Worm (Caenorhabditis elegans): ENCODE data around the gene F40H3.1.

Gene F40H3.1

ce11 chrII:6179531-6179930 lies at the start of gene F40H3.1:
Gene F40H3.1, plus strand, starts transcription at chrII:6179831.
- TF ChIP-seq ceh-18 (tag; optimal IDR thresholded peaks at IDR 0.05) = no peak
- no peak for TF ChIP-seq madf-2 (tag; optimal IDR thresholded peaks at IDR 0.05)
- TF ChIP-seq elt-4 (tag; optimal IDR thresholded peaks at IDR 0.05) = no peak
- TF ChIP-seq ceh-24 (tag; optimal IDR thresholded peaks at IDR 0.05) = no peak
- no peak for TF ChIP-seq eyg-1 (tag; optimal IDR thresholded peaks at IDR 0.05)
- TF ChIP-seq fax-1 (tag; optimal IDR thresholded peaks at IDR 0.05) = no peak
- TF ChIP-seq gmeb-2 (tag; optimal IDR thresholded peaks at IDR 0.05) = no peak
- TF ChIP-seq lin-11 (tag; optimal IDR thresholded peaks at IDR 0.05) = no peak

- TF ChIP-seq K02D7.2 (tag; optimal IDR thresholded peaks at IDR 0.05) (no peak), T23F11.4 (GFP tag; optimal IDR thresholded peaks at IDR 0.05) (no peak), pqm-1 (tag; optimal IDR thresholded peaks at IDR 0.05) (no peak), rnt-1 (tag; optimal IDR thresholded peaks at IDR 0.05) (no peak)
These were observed 47.0 kb upstream of the F40H3.1 start, which contains the start of gene abts-3 for ce11 chrII:6132595-6132994. Gene abts-3, plus strand, starts transcription at chrII:6132895.

ce11 chrII:6135530-6135929 lies 44.1 kb upstream of the F40H3.1 start:
- no peak for TF ChIP-seq sox-4 (tag; optimal IDR thresholded peaks at IDR 0.05)
- no peak for TF ChIP-seq unc-3 (GFP tag; conservative IDR thresholded peaks at IDR 0.05)
- TF ChIP-seq unc-3 (tag; optimal IDR thresholded peaks at IDR 0.05) = no peak
- no peak for TF ChIP-seq elt-2 (tag; optimal IDR thresholded peaks at IDR 0.05)

ce11 chrII:6136712-6137111 lies 42.9 kb upstream of the F40H3.1 start:
- TF ChIP-seq sox-2 (GFP tag; IDR thresholded peaks at IDR 0.05) (no peak), hlh-8 (tag; optimal IDR thresholded peaks at IDR 0.05) (no peak), nhr-11 (tag; optimal IDR thresholded peaks at IDR 0.05) (no peak), fkh-6 (tag; optimal IDR thresholded peaks at IDR 0.05) (no peak), ceh-45 (GFP tag; IDR thresholded peaks at IDR 0.05) (no peak), ceh-18 (tag; optimal IDR thresholded peaks at IDR 0.05) (peak; percentile 37), ceh-6 (GFP tag; optimal IDR thresholded peaks at IDR 0.05) (no peak), pat-9 (tag; optimal IDR thresholded peaks at IDR 0.05) (no peak), eyg-1 (tag; optimal IDR thresholded peaks at IDR 0.05) (no peak), npax-4 (tag; optimal IDR thresholded peaks at IDR 0.05) (no peak), unc-55 (GFP tag; optimal IDR thresholded peaks at IDR 0.05) (peak; percentile 71), rnt-1 (tag; optimal IDR thresholded peaks at IDR 0.05) (peak; percentile 3), hlh-30 (tag; optimal IDR thresholded peaks at IDR 0.05; ENCODE audit: insufficient read depth) (no peak), ahr-1 (tag; optimal IDR thresholded peaks at IDR 0.05) (no peak)

- TF ChIP-seq unc-42 (tag; optimal IDR thresholded peaks at IDR 0.05) (peak; percentile 71), nfya-1 (tag; optimal IDR thresholded peaks at IDR 0.05) (no peak)
These were observed 41.5 kb upstream of the F40H3.1 start for ce11 chrII:6138138-6138537.

ce11 chrII:6139484-6139883 lies 40.1 kb upstream of the F40H3.1 start:
- peak; percentile 69 for TF ChIP-seq unc-42 (tag; optimal IDR thresholded peaks at IDR 0.05)
- no peak for TF ChIP-seq hlh-15 (tag; optimal IDR thresholded peaks at IDR 0.05)

- TF ChIP-seq C08G9.2 (tag; optimal IDR thresholded peaks at IDR 0.05) = no peak
- peak; percentile 53 for TF ChIP-seq unc-42 (tag; optimal IDR thresholded peaks at IDR 0.05)
- no peak for TF ChIP-seq ceh-19 (GFP tag; optimal IDR thresholded peaks at IDR 0.05)
These were observed 37.1 kb upstream of the F40H3.1 start for ce11 chrII:6142539-6142938.

All from whole organism, late embryonic.